Fruit fly (Drosophila melanogaster): ENCODE data around the gene Ddrgk1.

Gene Ddrgk1

dm6 chr3R:21188540-21189276 lies 26.2 kb upstream of the Ddrgk1 start:
- TF ChIP-seq Ets98B (GFP tag; IDR thresholded peaks at IDR 0.05) (peak; percentile 39; the same call in 1 of the 2 replicates), CG8301 (tag; optimal IDR thresholded peaks at IDR 0.05) (no peak), CG14655 (GFP tag; optimal IDR thresholded peaks at IDR 0.05) (no peak), fd96Ca (GFP tag; IDR thresholded peaks at IDR 0.05) (no peak), CG12605 (GFP tag; IDR thresholded peaks at IDR 0.05) (0 out of 2 replicates have a peak, but pooled peaks have one; percentile 23), CG13204 (GFP tag; optimal IDR thresholded peaks at IDR 0.05) (peak; percentile 100), CG34367 (tag; optimal IDR thresholded peaks at IDR 0.05) (no peak), CG10348 (GFP tag; IDR thresholded peaks at IDR 0.05) (no peak), CG32121 (GFP tag; IDR thresholded peaks at IDR 0.05) (peak; percentile 69; the same call in 1 of the 2 replicates), EcR (GFP tag; optimal IDR thresholded peaks at IDR 0.05) (peak; percentile 64), CG4496 (GFP tag; IDR thresholded peaks at IDR 0.05) (peak; percentile 44; the same call in 1 of the 3 replicates), rn (GFP tag; IDR thresholded peaks at IDR 0.05) (no peak), D1 (tag; optimal IDR thresholded peaks at IDR 0.05) (peak; percentile 33), CG17806 (tag; optimal IDR thresholded peaks at IDR 0.05) (no peak), Pif1A (GFP tag; optimal IDR thresholded peaks at IDR 0.05) (peak; percentile 8), CG15710 (tag; optimal IDR thresholded peaks at IDR 0.05) (no peak), Pif1B (GFP tag; optimal IDR thresholded peaks at IDR 0.05) (peak; percentile 44), gl (tag; optimal IDR thresholded peaks at IDR 0.05) (no peak), CG9948 (tag; optimal IDR thresholded peaks at IDR 0.05) (no peak), Snoo (tag; optimal IDR thresholded peaks at IDR 0.05) (no peak), CG8159 (tag; optimal IDR thresholded peaks at IDR 0.05) (no peak)

- TF ChIP-seq CG13204 (GFP tag; optimal IDR thresholded peaks at IDR 0.05) (no peak), CG4496 (GFP tag; IDR thresholded peaks at IDR 0.05) (no peak), Snoo (tag; optimal IDR thresholded peaks at IDR 0.05) (no peak), CG12605 (GFP tag; IDR thresholded peaks at IDR 0.05) (no peak), CG15710 (tag; optimal IDR thresholded peaks at IDR 0.05) (no peak), CG32121 (GFP tag; IDR thresholded peaks at IDR 0.05) (no peak), CG8159 (tag; optimal IDR thresholded peaks at IDR 0.05) (no peak), gl (tag; optimal IDR thresholded peaks at IDR 0.05) (no peak), rn (GFP tag; IDR thresholded peaks at IDR 0.05) (no peak), CG17806 (tag; optimal IDR thresholded peaks at IDR 0.05) (no peak), EcR (GFP tag; optimal IDR thresholded peaks at IDR 0.05) (no peak), Pif1A (GFP tag; optimal IDR thresholded peaks at IDR 0.05) (no peak)
These were observed 25.2 kb upstream of the Ddrgk1 start for dm6 chr3R:21189520-21190180.

- TF ChIP-seq CG9948 (tag; optimal IDR thresholded peaks at IDR 0.05): no peak
- TF ChIP-seq CG13204 (GFP tag; optimal IDR thresholded peaks at IDR 0.05): peak; percentile 15
- peak; percentile 22 for TF ChIP-seq Snoo (tag; optimal IDR thresholded peaks at IDR 0.05)
These were observed 24.0 kb upstream of the Ddrgk1 start for dm6 chr3R:21190797-21191401.

dm6 chr3R:21192267-21192666 lies 22.6 kb upstream of the Ddrgk1 start:
- no peak for TF ChIP-seq EcR (GFP tag; optimal IDR thresholded peaks at IDR 0.05)
- TF ChIP-seq CG15710 (tag; optimal IDR thresholded peaks at IDR 0.05): peak; percentile 37
- no peak for TF ChIP-seq CG8301 (tag; optimal IDR thresholded peaks at IDR 0.05)
- TF ChIP-seq Pif1B (GFP tag; optimal IDR thresholded peaks at IDR 0.05): peak; percentile 5
- TF ChIP-seq rn (GFP tag; IDR thresholded peaks at IDR 0.05): no peak
- no peak for TF ChIP-seq CG4496 (GFP tag; IDR thresholded peaks at IDR 0.05)
- peak; percentile 46 for TF ChIP-seq CG8159 (tag; optimal IDR thresholded peaks at IDR 0.05)
- peak; percentile 22 for TF ChIP-seq CG13204 (GFP tag; optimal IDR thresholded peaks at IDR 0.05)
- TF ChIP-seq D1 (tag; optimal IDR thresholded peaks at IDR 0.05): no peak
- TF ChIP-seq CG17806 (tag; optimal IDR thresholded peaks at IDR 0.05): peak; percentile 30
- TF ChIP-seq Pif1A (GFP tag; optimal IDR thresholded peaks at IDR 0.05): peak; percentile 4
- TF ChIP-seq CG9948 (tag; optimal IDR thresholded peaks at IDR 0.05): peak; percentile 31

dm6 chr3R:21193742-21194141 lies 21.1 kb upstream of the Ddrgk1 start:
- 0 out of 2 replicates have a peak, but pooled peaks have one; percentile 18 for TF ChIP-seq CG32121 (GFP tag; IDR thresholded peaks at IDR 0.05)
- no peak for TF ChIP-seq Pif1A (GFP tag; optimal IDR thresholded peaks at IDR 0.05)
- no peak for TF ChIP-seq CG12605 (GFP tag; IDR thresholded peaks at IDR 0.05)
- TF ChIP-seq CG10348 (GFP tag; IDR thresholded peaks at IDR 0.05): no peak
- TF ChIP-seq gl (tag; optimal IDR thresholded peaks at IDR 0.05): no peak
